Fruit fly (Drosophila melanogaster) whole organism, pupa: Measurements from ENCODE around the gene fkh.
A peak's percentile ranks its signal among the peaks of the same experiment; 100 is the strongest.

ENCODE experiments used
- CG10348 ChIP-seq: fragments of 200-800 bp; sonication (Bioruptor generic); IDR thresholded peaks from 2 replicates; pipeline ENCODE4 v1.3.6; 2022; ENCODE audit warnings: missing biosample characterization, missing genetic modification characterization
- CG12605 ChIP-seq: fragments of 200-800 bp; sonication (Bioruptor generic); IDR thresholded peaks from 2 replicates; pipeline ENCODE4 v1.3.6; 2022; ENCODE audit warnings: missing biosample characterization, missing genetic modification characterization
- CG13204 ChIP-seq: fragments of 200-800 bp; sonication (Bioruptor generic); optimal IDR thresholded peaks from 2 replicates; lab custom pipeline; 2018; ENCODE audit warnings: missing biosample characterization, mild to moderate bottlenecking, missing genetic modification characterization, moderate library complexity
- CG14655 ChIP-seq: fragments of 200-800 bp; sonication (Bioruptor generic); optimal IDR thresholded peaks from 3 replicates; lab custom pipeline; 2017; ENCODE audit warnings: mild to moderate bottlenecking, missing biosample characterization, missing genetic modification reagents, missing genetic modification characterization
- CG15710 ChIP-seq: fragments of 200-800 bp; sonication (Bioruptor generic); optimal IDR thresholded peaks from 2 replicates; lab custom pipeline; 2018; ENCODE audit warnings: missing biosample characterization, mild to moderate bottlenecking, missing genetic modification characterization, moderate library complexity
- CG17806 ChIP-seq: fragments of 200-800 bp; sonication (Bioruptor generic); optimal IDR thresholded peaks from 2 replicates; lab custom pipeline; 2018; ENCODE audit warnings: missing biosample characterization, mild to moderate bottlenecking, missing genetic modification characterization, moderate library complexity
- CG32121 ChIP-seq: fragments of 200-800 bp; sonication (Bioruptor generic); IDR thresholded peaks from 2 replicates; pipeline ENCODE4 v1.3.6; 2022; ENCODE audit warnings: missing biosample characterization, missing genetic modification characterization
- CG34367 ChIP-seq: fragments of 200-800 bp; sonication (Bioruptor generic); optimal IDR thresholded peaks from 2 replicates; lab custom pipeline; 2018; ENCODE audit warnings: missing biosample characterization, mild to moderate bottlenecking, missing genetic modification characterization
- CG4496 ChIP-seq: fragments of 200-800 bp; sonication (Bioruptor generic); IDR thresholded peaks from 3 replicates; pipeline ENCODE4 v1.3.6; 2022; ENCODE audit warnings: missing biosample characterization, missing genetic modification characterization
- CG8159 ChIP-seq: fragments of 200-800 bp; sonication (Bioruptor generic); optimal IDR thresholded peaks from 3 replicates; lab custom pipeline; 2018; ENCODE audit warnings: missing biosample characterization, mild to moderate bottlenecking, missing genetic modification characterization, moderate library complexity
- CG8301 ChIP-seq: fragments of 200-800 bp; sonication (Bioruptor generic); optimal IDR thresholded peaks from 2 replicates; lab custom pipeline; 2018; ENCODE audit warnings: missing biosample characterization, mild to moderate bottlenecking, missing genetic modification characterization
- CG9948 ChIP-seq: fragments of 200-800 bp; sonication (Bioruptor generic); optimal IDR thresholded peaks from 2 replicates; lab custom pipeline; 2018; ENCODE audit warnings: missing biosample characterization, mild to moderate bottlenecking, missing genetic modification characterization, moderate library complexity
- D1 ChIP-seq: fragments of 200-800 bp; sonication (Bioruptor generic); optimal IDR thresholded peaks from 2 replicates; lab custom pipeline; 2018; ENCODE audit warnings: missing biosample characterization, mild to moderate bottlenecking, missing genetic modification characterization, moderate library complexity
- EcR ChIP-seq: fragments of 200-800 bp; sonication (Bioruptor generic); optimal IDR thresholded peaks from 3 replicates; lab custom pipeline; 2019; ENCODE audit warnings: missing biosample characterization, missing genetic modification characterization, mild to moderate bottlenecking, moderate library complexity, missing genetic modification reagents
- Ets98B ChIP-seq: fragments of 200-800 bp; sonication (Bioruptor generic); IDR thresholded peaks from 2 replicates; pipeline ENCODE4 v1.3.6; 2022; ENCODE audit warnings: missing biosample characterization, missing genetic modification characterization
- Pif1A ChIP-seq: fragments of 200-800 bp; sonication (Bioruptor generic); optimal IDR thresholded peaks from 3 replicates; lab custom pipeline; 2016; ENCODE audit warnings: missing biosample characterization, missing genetic modification characterization
- Pif1B ChIP-seq: fragments of 200-800 bp; sonication (Bioruptor generic); optimal IDR thresholded peaks from 3 replicates; lab custom pipeline; 2016; ENCODE audit warnings: missing biosample characterization, missing genetic modification characterization
- Snoo ChIP-seq: fragments of 200-800 bp; sonication (Bioruptor generic); optimal IDR thresholded peaks from 3 replicates; lab custom pipeline; 2017; ENCODE audit warnings: missing biosample characterization, mild to moderate bottlenecking, missing genetic modification characterization, inconsistent platforms
- fd96Ca ChIP-seq: fragments of 200-800 bp; sonication (Bioruptor generic); IDR thresholded peaks from 3 replicates; pipeline ENCODE4 v1.3.6; 2022; ENCODE audit warnings: missing biosample characterization, missing genetic modification characterization
- gl ChIP-seq: fragments of 200-800 bp; sonication (Bioruptor generic); optimal IDR thresholded peaks from 2 replicates; lab custom pipeline; 2018; ENCODE audit warnings: missing biosample characterization, mild to moderate bottlenecking, missing genetic modification characterization
- rn ChIP-seq: fragments of 200-800 bp; sonication (Bioruptor generic); IDR thresholded peaks from 2 replicates; pipeline ENCODE4 v1.3.6; 2022; ENCODE audit warnings: missing biosample characterization, missing genetic modification characterization

Gene fkh

dm6 chr3R:28586224-28586623 lies 1.2 kb upstream of the fkh start:
- TF ChIP-seq D1 (tag; lab: Kevin White, UChicago) (no peak), gl (no peak), CG8159 (tag; lab: Kevin White, UChicago) (no peak), Ets98B (no peak), Pif1A (GFP tag; lab: Kevin White, UChicago) (no peak), CG8301 (tag; lab: Kevin White, UChicago) (no peak), EcR (GFP tag; lab: Kevin White, UChicago) (no peak)

dm6 chr3R:28584237-28584834 lies 728 bp downstream of the fkh start:
- TF ChIP-seq D1 (tag; lab: Kevin White, UChicago): no peak
- TF ChIP-seq CG14655: no peak
- TF ChIP-seq rn (GFP tag; lab: Robert Waterston, UW): no peak
- TF ChIP-seq, all 21 proteins: peak for 0

DNA sequence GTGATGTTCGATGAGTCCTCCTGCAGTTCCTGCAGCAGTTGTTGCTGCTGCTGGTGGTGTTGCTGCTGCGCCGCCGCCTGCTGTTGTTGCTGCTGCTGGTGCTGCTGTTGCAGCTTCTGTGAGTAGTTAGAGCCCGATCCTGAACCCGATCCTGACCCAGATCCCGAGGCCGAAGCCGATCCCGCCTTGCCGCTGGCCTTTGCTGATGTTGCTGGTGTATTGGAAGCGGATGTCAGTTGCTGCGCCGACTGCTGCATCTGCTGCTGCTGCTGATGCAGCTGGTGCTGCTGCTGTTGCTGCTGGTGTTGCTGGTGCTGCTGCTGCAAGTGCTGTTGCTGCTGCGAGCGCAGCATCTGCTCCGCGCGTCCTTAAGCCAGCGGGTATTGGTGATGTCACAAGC lies 2.4 kb downstream of the fkh start:
- TF ChIP-seq CG13204: no peak
- no peak for TF ChIP-seq Snoo (tag; lab: Kevin White, UChicago)
- TF ChIP-seq Ets98B: no peak
- no peak for TF ChIP-seq CG8159 (tag; lab: Kevin White, UChicago)
- no peak for TF ChIP-seq CG4496 (GFP tag; lab: Robert Waterston, UW)
- TF ChIP-seq CG14655: no peak
- no peak for TF ChIP-seq CG32121 (GFP tag; lab: Robert Waterston, UW)
- TF ChIP-seq CG10348 (GFP tag; lab: Robert Waterston, UW): no peak
- no peak for TF ChIP-seq CG34367 (tag; lab: Kevin White, UChicago)
- no peak for TF ChIP-seq CG9948 (tag; lab: Kevin White, UChicago)
- no peak for TF ChIP-seq CG12605
- no peak for TF ChIP-seq Pif1B (GFP tag; lab: Kevin White, UChicago)
- no peak for TF ChIP-seq fd96Ca (GFP tag; lab: Robert Waterston, UW)
- TF ChIP-seq CG8301 (tag; lab: Kevin White, UChicago): no peak

DNA sequence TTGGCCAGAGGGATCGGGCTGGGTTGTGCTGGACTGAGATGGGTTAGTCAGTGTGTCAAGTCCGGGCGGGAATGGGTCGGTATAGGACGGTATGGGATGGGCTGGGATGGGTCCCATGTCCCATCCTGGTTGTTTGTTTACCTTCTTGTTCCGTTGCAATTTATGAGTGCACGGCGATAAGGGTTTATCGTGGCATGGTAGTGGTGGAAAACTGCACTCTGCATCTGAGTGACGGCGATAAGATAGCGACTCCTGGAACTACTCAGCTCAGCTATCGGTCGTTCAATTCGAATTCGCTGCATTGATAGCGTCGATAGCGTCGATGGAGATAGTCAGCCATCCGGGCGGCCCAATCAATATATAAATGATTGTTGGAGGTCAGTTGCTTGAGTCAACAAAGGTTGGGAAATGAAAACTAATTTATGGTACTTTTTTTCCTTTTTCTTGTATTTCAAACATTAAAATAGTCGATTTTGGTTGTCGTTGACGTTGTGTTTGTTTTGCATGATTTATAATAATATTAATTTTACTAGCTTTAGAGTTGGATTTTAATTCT lies 4.4 kb downstream of the fkh start:
- TF ChIP-seq CG4496 (GFP tag; lab: Robert Waterston, UW): no peak
- TF ChIP-seq EcR (GFP tag; lab: Kevin White, UChicago): peak; percentile 41
- no peak for TF ChIP-seq Snoo (tag; lab: Kevin White, UChicago)

DNA sequence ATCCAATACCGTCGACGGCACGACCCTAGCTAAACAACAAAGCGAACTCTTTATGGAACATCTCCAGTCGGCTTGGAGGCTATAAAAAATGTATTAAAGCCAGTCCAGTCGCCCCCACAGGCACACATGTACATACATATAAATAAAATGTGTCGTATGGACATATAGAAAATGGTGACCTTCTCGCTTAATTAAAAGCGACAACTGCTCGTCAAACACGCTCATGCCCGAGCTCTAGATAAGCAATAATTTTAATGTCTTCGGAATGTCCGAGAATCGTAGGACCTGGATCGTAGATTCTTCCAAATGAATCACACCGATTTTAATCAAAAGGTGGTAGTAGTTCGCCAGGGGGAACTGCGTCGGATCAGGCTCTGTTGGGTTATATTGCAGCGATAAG lies 5.1 kb downstream of the fkh start:
- TF ChIP-seq Pif1A (GFP tag; lab: Kevin White, UChicago): no peak
- no peak for TF ChIP-seq rn (GFP tag; lab: Robert Waterston, UW)
- no peak for TF ChIP-seq CG34367 (tag; lab: Kevin White, UChicago)
- TF ChIP-seq CG32121 (GFP tag; lab: Robert Waterston, UW): no peak
- no peak for TF ChIP-seq CG15710 (tag; lab: Kevin White, UChicago)
- no peak for TF ChIP-seq CG4496 (GFP tag; lab: Robert Waterston, UW)

DNA sequence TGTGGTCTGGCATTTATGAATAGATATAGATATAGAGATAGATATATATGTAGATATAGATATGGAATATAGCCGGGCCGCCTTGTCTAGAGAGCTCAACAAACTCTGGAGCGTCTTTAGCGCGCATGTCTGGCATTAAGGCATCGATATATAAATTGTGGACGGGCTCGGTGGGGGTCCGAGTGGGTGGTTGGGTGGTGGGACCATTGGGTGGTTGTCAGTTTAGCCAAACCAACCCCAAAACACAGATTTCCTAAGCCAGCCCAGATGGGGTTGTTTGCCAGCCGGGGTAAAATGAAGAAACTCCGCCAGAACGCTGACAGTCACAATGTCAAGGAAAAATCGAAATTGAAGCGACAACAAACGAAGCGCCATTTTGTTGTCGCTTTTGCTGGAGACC lies 5.6 kb downstream of the fkh start:
- TF ChIP-seq rn (GFP tag; lab: Robert Waterston, UW) (no peak), CG34367 (tag; lab: Kevin White, UChicago) (no peak), CG13204 (no peak), CG12605 (no peak), CG10348 (GFP tag; lab: Robert Waterston, UW) (no peak), CG4496 (GFP tag; lab: Robert Waterston, UW) (no peak), CG14655 (no peak), Ets98B (no peak), CG9948 (tag; lab: Kevin White, UChicago) (no peak), EcR (GFP tag; lab: Kevin White, UChicago) (no peak), CG15710 (tag; lab: Kevin White, UChicago) (no peak), D1 (tag; lab: Kevin White, UChicago) (no peak), CG32121 (GFP tag; lab: Robert Waterston, UW) (no peak), Pif1B (GFP tag; lab: Kevin White, UChicago) (no peak), fd96Ca (GFP tag; lab: Robert Waterston, UW) (no peak), Pif1A (GFP tag; lab: Kevin White, UChicago) (no peak), CG8301 (tag; lab: Kevin White, UChicago) (no peak)

dm6 chr3R:28576838-28577237 lies 8.2 kb downstream of the fkh start:
- TF ChIP-seq CG17806 (no peak), Pif1B (GFP tag; lab: Kevin White, UChicago) (no peak), Ets98B (no peak), Pif1A (GFP tag; lab: Kevin White, UChicago) (no peak), CG9948 (tag; lab: Kevin White, UChicago) (no peak), CG10348 (GFP tag; lab: Robert Waterston, UW) (no peak), CG12605 (no peak), CG34367 (tag; lab: Kevin White, UChicago) (no peak), rn (GFP tag; lab: Robert Waterston, UW) (no peak), CG8301 (tag; lab: Kevin White, UChicago) (no peak), D1 (tag; lab: Kevin White, UChicago) (no peak), gl (no peak), CG13204 (no peak)
